Fruit fly (Drosophila melanogaster): ENCODE measurements around the gene CG31459.

dm6 chr3R:19813217-19813616 lies 27.4 kb upstream of the CG31459 start:
- TF ChIP-seq psq (optimal IDR thresholded peaks at IDR 0.05) (no peak), pan (optimal IDR thresholded peaks at IDR 0.05) (no peak), CG8478 (optimal IDR thresholded peaks at IDR 0.05) (no peak)

Data from whole organism.